Worm (Caenorhabditis elegans) whole organism, midembryonic: ENCODE results near the gene Y42G9A.3.

Source experiments
- T22C8.4 ChIP-seq: fragments of 200-800 bp; sonication (Bioruptor generic); IDR thresholded peaks from 2 replicates; pipeline ENCODE4 v1.3.6; 2022; ENCODE audit warnings: missing genetic modification characterization, missing compliant biosample characterization
- cog-1 ChIP-seq: sonication (generic microtip); optimal IDR thresholded peaks from 2 replicates; lab custom pipeline; 2016; ENCODE audit warnings: missing genetic modification characterization, missing compliant biosample characterization
- flt-1 ChIP-seq: fragments of 200-800 bp; sonication (Bioruptor generic); IDR thresholded peaks from 2 replicates; pipeline ENCODE4 v1.3.6; 2022; ENCODE audit warnings: missing genetic modification characterization, missing compliant biosample characterization
- klf-2 ChIP-seq: fragments of 200-800 bp; sonication (Bioruptor generic); conservative IDR thresholded peaks from 2 replicates; pipeline ENCODE4 v1.3.6; 2022; ENCODE audit warnings: missing genetic modification reagents, missing genetic modification characterization, missing compliant biosample characterization
- med-1 ChIP-seq: sonication (generic microtip); optimal IDR thresholded peaks from 2 replicates; lab custom pipeline; 2017; ENCODE audit warnings: missing genetic modification characterization, mild to moderate bottlenecking, missing compliant biosample characterization, antibody characterized with exemption, missing genetic modification reagents; ENCODE audit not compliant: insufficient read depth
- ref-1 ChIP-seq: fragments of 200-800 bp; sonication (Bioruptor generic); conservative IDR thresholded peaks from 2 replicates; pipeline ENCODE4 v1.3.6; 2022; ENCODE audit warnings: missing genetic modification reagents, missing genetic modification characterization, missing compliant biosample characterization
- tab-1 ChIP-seq: fragments of 200-800 bp; sonication (Bioruptor generic); IDR thresholded peaks from 2 replicates; pipeline ENCODE4 v1.3.6; 2022; ENCODE audit warnings: missing genetic modification characterization, missing compliant biosample characterization
- ztf-23 ChIP-seq: fragments of 200-800 bp; sonication (Bioruptor generic); IDR thresholded peaks from 2 replicates; pipeline ENCODE4 v1.3.6; 2022; ENCODE audit warnings: missing genetic modification reagents, missing genetic modification characterization, missing compliant biosample characterization
- ztf-29 ChIP-seq: fragments of 200-800 bp; sonication (Bioruptor generic); IDR thresholded peaks from 2 replicates; pipeline ENCODE4 v1.3.6; 2022; ENCODE audit warnings: missing genetic modification reagents, missing genetic modification characterization, missing compliant biosample characterization

Gene Y42G9A.3

ce11 chrIII:6178586-6178985 lies 32.5 kb downstream of the Y42G9A.3 start, which contains the start of gene F42A10.7:
Gene F42A10.7, minus strand, starts transcription at chrIII:6178686.
- TF ChIP-seq flt-1 (GFP tag; lab: Robert Waterston, UW) = no peak
- TF ChIP-seq tab-1 = no peak
- TF ChIP-seq ref-1 (GFP tag; lab: Robert Waterston, UW) = no peak
- TF ChIP-seq T22C8.4 = no peak
- TF ChIP-seq klf-2 (GFP tag; lab: Robert Waterston, UW) = no peak

- TF ChIP-seq tab-1 = no peak
- TF ChIP-seq T22C8.4 = no peak
- no peak for TF ChIP-seq cog-1 (tag; lab: Kevin White, UChicago)
- no peak for TF ChIP-seq flt-1 (GFP tag; lab: Robert Waterston, UW)
- TF ChIP-seq ztf-23 (GFP tag; lab: Robert Waterston, UW) = no peak
These were observed 33.0 kb downstream of the Y42G9A.3 start for ce11 chrIII:6179062-6179461.

ce11 chrIII:6180294-6180693 lies 34.2 kb downstream of the Y42G9A.3 start:
- TF ChIP-seq flt-1 (GFP tag; lab: Robert Waterston, UW) (no peak), ref-1 (GFP tag; lab: Robert Waterston, UW) (no peak), ztf-23 (GFP tag; lab: Robert Waterston, UW) (no peak), klf-2 (GFP tag; lab: Robert Waterston, UW) (no peak), tab-1 (no peak), med-1 (GFP tag; lab: Kevin White, UChicago) (no peak), ztf-29 (GFP tag; lab: Robert Waterston, UW) (no peak), cog-1 (tag; lab: Kevin White, UChicago) (no peak), T22C8.4 (no peak)

ce11 chrIII:6183118-6183517 lies 37.1 kb downstream of the Y42G9A.3 start, which contains the start of gene nas-28:
Gene nas-28, minus strand, starts transcription at chrIII:6183218.
- TF ChIP-seq ref-1 (GFP tag; lab: Robert Waterston, UW) (no peak), ztf-23 (GFP tag; lab: Robert Waterston, UW) (no peak), ztf-29 (GFP tag; lab: Robert Waterston, UW) (no peak), tab-1 (no peak), cog-1 (tag; lab: Kevin White, UChicago) (no peak), klf-2 (GFP tag; lab: Robert Waterston, UW) (no peak), T22C8.4 (no peak), flt-1 (GFP tag; lab: Robert Waterston, UW) (no peak), med-1 (GFP tag; lab: Kevin White, UChicago) (no peak)

ce11 chrIII:6190810-6191209 lies 44.8 kb downstream of the Y42G9A.3 start, which contains the start of gene C23G10.5:
Gene C23G10.5, plus strand, starts transcription at chrIII:6191110.
- TF ChIP-seq tab-1 (no peak), ztf-23 (GFP tag; lab: Robert Waterston, UW) (no peak), flt-1 (GFP tag; lab: Robert Waterston, UW) (no peak), med-1 (GFP tag; lab: Kevin White, UChicago) (no peak)

- TF ChIP-seq tab-1 (no peak), ztf-29 (GFP tag; lab: Robert Waterston, UW) (no peak), T22C8.4 (no peak), ref-1 (GFP tag; lab: Robert Waterston, UW) (no peak), flt-1 (GFP tag; lab: Robert Waterston, UW) (no peak), ztf-23 (GFP tag; lab: Robert Waterston, UW) (no peak), med-1 (GFP tag; lab: Kevin White, UChicago) (no peak), klf-2 (GFP tag; lab: Robert Waterston, UW) (no peak), cog-1 (tag; lab: Kevin White, UChicago) (no peak)
These were observed 48.4 kb downstream of the Y42G9A.3 start, which contains the start of gene ugt-66 for ce11 chrIII:6194480-6194879. Gene ugt-66, minus strand, starts transcription at chrIII:6194580.

ce11 chrIII:6195718-6196117 lies 49.7 kb downstream of the Y42G9A.3 start:
- TF ChIP-seq tab-1 (no peak), klf-2 (GFP tag; lab: Robert Waterston, UW) (no peak), ztf-29 (GFP tag; lab: Robert Waterston, UW) (no peak), med-1 (GFP tag; lab: Kevin White, UChicago) (no peak), T22C8.4 (no peak), flt-1 (GFP tag; lab: Robert Waterston, UW) (no peak), cog-1 (tag; lab: Kevin White, UChicago) (no peak), ztf-23 (GFP tag; lab: Robert Waterston, UW) (no peak), ref-1 (GFP tag; lab: Robert Waterston, UW) (no peak)
